Fruit fly (Drosophila melanogaster): Measurements from ENCODE around the gene Dip-B.

Dip-B gene

dm6 chr3R:13799567-13800429 is 17.7 kb downstream of the Dip-B start (continued):
- no peak for TF ChIP-seq mld (GFP tag; IDR thresholded peaks at IDR 0.05; ENCODE audit: partially characterized antibody)
- TF ChIP-seq CG10267 (tag; optimal IDR thresholded peaks at IDR 0.05), result peak; percentile 72
- TF ChIP-seq Neu2 (GFP tag; optimal IDR thresholded peaks at IDR 0.05; ENCODE audit: borderline replicate concordance), result no peak
- no peak for TF ChIP-seq tio (GFP tag; optimal IDR thresholded peaks at IDR 0.05)
- no peak for TF ChIP-seq B-H1 (GFP tag; IDR thresholded peaks at IDR 0.05)
- TF ChIP-seq CG12299 (tag; optimal IDR thresholded peaks at IDR 0.05), result no peak
- TF ChIP-seq Meics (GFP tag; optimal IDR thresholded peaks at IDR 0.05), result peak; percentile 30
- no peak for TF ChIP-seq CG11696 (GFP tag; IDR thresholded peaks at IDR 0.05)
- TF ChIP-seq CG4404 (GFP tag; IDR thresholded peaks at IDR 0.05), result peak; percentile 41
- no peak for TF ChIP-seq CG7928 (GFP tag; optimal IDR thresholded peaks at IDR 0.05)
- TF ChIP-seq Ptx1 (GFP tag; IDR thresholded peaks at IDR 0.05), result 0 out of 2 replicates have a peak, but pooled peaks have one; percentile 18
- no peak for TF ChIP-seq kah (GFP tag; optimal IDR thresholded peaks at IDR 0.05)
- no peak for TF ChIP-seq usp (GFP tag; optimal IDR thresholded peaks at IDR 0.05)
- no peak for TF ChIP-seq CG8478 (optimal IDR thresholded peaks at IDR 0.05)
- TF ChIP-seq crol (GFP tag; IDR thresholded peaks at IDR 0.05), result peak; percentile 76
- peak; percentile 83 for TF ChIP-seq zf30C (GFP tag; optimal IDR thresholded peaks at IDR 0.05)
- TF ChIP-seq bab2 (GFP tag; optimal IDR thresholded peaks at IDR 0.05), result no peak
- TF ChIP-seq Atf-2 (GFP tag; optimal IDR thresholded peaks at IDR 0.05), result no peak
- TF ChIP-seq chn (GFP tag; optimal IDR thresholded peaks at IDR 0.05), result no peak
- TF ChIP-seq nom (GFP tag; optimal IDR thresholded peaks at IDR 0.05), result no peak
- TF ChIP-seq zen (tag; optimal IDR thresholded peaks at IDR 0.05), result peak; percentile 62
- TF ChIP-seq Ets97D (GFP tag; optimal IDR thresholded peaks at IDR 0.05), result no peak
- no peak for TF ChIP-seq pfk (GFP tag; optimal IDR thresholded peaks at IDR 0.05)
- no peak for TF ChIP-seq toy (GFP tag; IDR thresholded peaks at IDR 0.05)
- TF ChIP-seq CG17802 (tag; optimal IDR thresholded peaks at IDR 0.05), result no peak
- no peak for TF ChIP-seq jing (GFP tag; optimal IDR thresholded peaks at IDR 0.05)
- TF ChIP-seq Kr (GFP tag; optimal IDR thresholded peaks at IDR 0.05), result no peak
- TF ChIP-seq vfl (GFP tag; optimal IDR thresholded peaks at IDR 0.05), result no peak
- TF ChIP-seq CG11093 (GFP tag; IDR thresholded peaks at IDR 0.05), result peak; percentile 22; the same call in 1 of the 3 replicates
- peak; percentile 72 for TF ChIP-seq CG10979 (tag; optimal IDR thresholded peaks at IDR 0.05)
- no peak for TF ChIP-seq CG30431 (GFP tag; optimal IDR thresholded peaks at IDR 0.05)
- TF ChIP-seq unc-4 (GFP tag; IDR thresholded peaks at IDR 0.05; ENCODE audit: partially characterized antibody), result 0 out of 2 replicates have a peak, but pooled peaks have one; percentile 17
- no peak for TF ChIP-seq Dref (GFP tag; IDR thresholded peaks at IDR 0.05)
- no peak for TF ChIP-seq twi (tag; optimal IDR thresholded peaks at IDR 0.05)
- TF ChIP-seq zen2 (GFP tag; IDR thresholded peaks at IDR 0.05; ENCODE audit: partially characterized antibody), result no peak
- no peak for TF ChIP-seq CG18476 (GFP tag; optimal IDR thresholded peaks at IDR 0.05)
- TF ChIP-seq D (optimal IDR thresholded peaks at IDR 0.05), result no peak
- peak; percentile 48 for TF ChIP-seq D (GFP tag; optimal IDR thresholded peaks at IDR 0.05)
- no peak for TF ChIP-seq CG10462 (GFP tag; optimal IDR thresholded peaks at IDR 0.05)
- peak; percentile 27 for TF ChIP-seq CG12659 (GFP tag; optimal IDR thresholded peaks at IDR 0.05)
- TF ChIP-seq CG16815 (GFP tag; optimal IDR thresholded peaks at IDR 0.05), result peak; percentile 24
- TF ChIP-seq Vsx1 (GFP tag; optimal IDR thresholded peaks at IDR 0.05), result peak; percentile 13
- TF ChIP-seq lov (optimal IDR thresholded peaks at IDR 0.05), result no peak
- TF ChIP-seq lov (GFP tag; IDR thresholded peaks at IDR 0.05), result no peak
- TF ChIP-seq CG17359 (tag; optimal IDR thresholded peaks at IDR 0.05), result peak; percentile 4
- no peak for TF ChIP-seq psq (GFP tag; optimal IDR thresholded peaks at IDR 0.05)
- no peak for TF ChIP-seq HmgD (GFP tag; optimal IDR thresholded peaks at IDR 0.05)
- peak; percentile 54 for TF ChIP-seq CG8924 (tag; optimal IDR thresholded peaks at IDR 0.05)
- peak; percentile 28 for TF ChIP-seq PHDP (tag; optimal IDR thresholded peaks at IDR 0.05)
- no peak for TF ChIP-seq CG3065 (GFP tag; optimal IDR thresholded peaks at IDR 0.05)

All from whole organism, embryonic.